Worm (Caenorhabditis elegans) whole organism, L4 larva: ENCODE results near the gene lab-2.
A peak's percentile ranks its signal among the peaks of the same experiment; 100 is the strongest.

ENCODE experiments used
- F37D6.2 ChIP-seq: sonication (generic microtip); optimal IDR thresholded peaks from 2 replicates; lab custom pipeline; 2016; ENCODE audit warnings: mild to moderate bottlenecking, missing genetic modification characterization, missing compliant biosample characterization
- F49E8.2 ChIP-seq: sonication (generic microtip); optimal IDR thresholded peaks from 2 replicates; lab custom pipeline; 2016; ENCODE audit warnings: missing compliant biosample characterization, mild to moderate bottlenecking, missing genetic modification characterization, borderline replicate concordance
- T20F7.1 ChIP-seq: fragments of 200-800 bp; sonication (Bioruptor generic); optimal IDR thresholded peaks from 2 replicates; lab custom pipeline; 2018; ENCODE audit warnings: mild to moderate bottlenecking, missing genetic modification characterization, missing compliant biosample characterization
- Y75B8A.6 ChIP-seq: fragments of 200-800 bp; sonication (Bioruptor generic); IDR thresholded peaks from 2 replicates; pipeline ENCODE4 v1.3.6; 2022; ENCODE audit warnings: missing genetic modification reagents, missing genetic modification characterization, missing compliant biosample characterization
- ceh-20 ChIP-seq: fragments of 200-800 bp; sonication (Bioruptor generic); IDR thresholded peaks from 2 replicates; pipeline ENCODE4 v1.3.6; 2022; ENCODE audit warnings: missing genetic modification reagents, missing genetic modification characterization, missing compliant biosample characterization
- ceh-32 ChIP-seq: sonication (generic microtip); optimal IDR thresholded peaks from 2 replicates; lab custom pipeline; 2016; ENCODE audit warnings: mild to moderate bottlenecking, missing genetic modification characterization, missing compliant biosample characterization; ENCODE audit not compliant: poor library complexity
- ces-1 ChIP-seq: fragments of 150-350 bp; sonication (generic microtip); optimal IDR thresholded peaks from 4 replicates; lab custom pipeline; 2014; ENCODE audit warnings: missing biosample characterization, missing genetic modification reagents, missing genetic modification characterization
- cey-2 ChIP-seq: sonication (generic microtip); optimal IDR thresholded peaks from 3 replicates; lab custom pipeline; 2017; ENCODE audit warnings: missing genetic modification characterization, mild to moderate bottlenecking, missing compliant biosample characterization, antibody characterized with exemption, borderline replicate concordance; ENCODE audit not compliant: insufficient read depth
- daf-16 ChIP-seq, 3 experiments: sonication (generic microtip); optimal IDR thresholded peaks; 2 replicates each; lab custom pipeline; 2016 to 2017; ENCODE audit warnings: missing genetic modification characterization in 3 of 3, missing genetic modification reagents in 3 of 3, mild to moderate bottlenecking in 2 of 3, missing compliant biosample characterization in 2 of 3, missing biosample characterization in 1 of 3, moderate library complexity in 1 of 3
- daf-19 ChIP-seq: fragments of 200-800 bp; sonication (Bioruptor generic); conservative IDR thresholded peaks from 2 replicates; pipeline ENCODE4 v1.3.6; 2022; ENCODE audit warnings: missing genetic modification characterization, missing compliant biosample characterization
- dmd-6 ChIP-seq: fragments of 200-800 bp; sonication (Bioruptor generic); IDR thresholded peaks from 2 replicates; pipeline ENCODE4 v1.3.6; 2022; ENCODE audit warnings: missing genetic modification reagents, missing genetic modification characterization, missing compliant biosample characterization
- dmd-8 ChIP-seq: fragments of 200-800 bp; sonication (Bioruptor generic); IDR thresholded peaks from 2 replicates; pipeline ENCODE4 v1.3.6; 2022; ENCODE audit warnings: missing genetic modification characterization, missing compliant biosample characterization
- dpl-1 ChIP-seq: fragments of 150-350 bp; optimal IDR thresholded peaks from 2 replicates; lab custom pipeline; 2014; ENCODE audit warnings: missing biosample characterization, missing genetic modification reagents, missing genetic modification characterization
- dve-1 ChIP-seq: sonication (generic microtip); optimal IDR thresholded peaks from 2 replicates; lab custom pipeline; 2017; ENCODE audit warnings: antibody characterized with exemption, mild to moderate bottlenecking, missing genetic modification characterization, missing compliant biosample characterization; ENCODE audit not compliant: insufficient read depth
- gei-8 ChIP-seq: fragments of 200-800 bp; sonication (Bioruptor generic); optimal IDR thresholded peaks from 2 replicates; lab custom pipeline; 2018; ENCODE audit warnings: mild to moderate bottlenecking, missing genetic modification characterization, missing compliant biosample characterization
- hlh-30 ChIP-seq: sonication (generic microtip); optimal IDR thresholded peaks from 2 replicates; lab custom pipeline; 2017; ENCODE audit warnings: antibody characterized with exemption, mild to moderate bottlenecking, missing genetic modification characterization, missing compliant biosample characterization; ENCODE audit not compliant: insufficient read depth
- hmg-1.1 ChIP-seq: fragments of 200-800 bp; sonication (Bioruptor generic); IDR thresholded peaks from 2 replicates; pipeline ENCODE4 v1.3.6; 2022; ENCODE audit warnings: missing genetic modification reagents, missing genetic modification characterization, missing compliant biosample characterization
- lin-13 ChIP-seq: fragments of 150-350 bp; optimal IDR thresholded peaks from 2 replicates; lab custom pipeline; 2014; ENCODE audit warnings: missing biosample characterization, missing genetic modification reagents, missing genetic modification characterization
- lin-29 ChIP-seq: fragments of 200-800 bp; sonication (Bioruptor generic); IDR thresholded peaks from 2 replicates; pipeline ENCODE4 v1.3.6; 2022; ENCODE audit warnings: missing genetic modification reagents, missing genetic modification characterization, missing compliant biosample characterization
- lin-38 ChIP-seq: fragments of 200-800 bp; sonication (Bioruptor generic); IDR thresholded peaks from 2 replicates; pipeline ENCODE4 v1.3.6; 2022; ENCODE audit warnings: missing genetic modification reagents, missing genetic modification characterization, missing compliant biosample characterization
- lsy-2 ChIP-seq, 2 experiments: fragments of 150-350 bp in 1 of 2; sonication (generic microtip) in 1 of 2; optimal IDR thresholded peaks; 2 replicates each; lab custom pipeline; 2014 to 2017; ENCODE audit warnings: missing biosample characterization in 2 of 2, missing genetic modification characterization in 2 of 2
- madf-9 ChIP-seq: fragments of 200-800 bp; sonication (Bioruptor generic); conservative IDR thresholded peaks from 2 replicates; pipeline ENCODE4 v1.3.6; 2022; ENCODE audit warnings: missing genetic modification reagents, missing genetic modification characterization, missing compliant biosample characterization
- mdt-29 ChIP-seq: fragments of 200-800 bp; sonication (Bioruptor generic); IDR thresholded peaks from 2 replicates; pipeline ENCODE4 v1.3.6; 2022; ENCODE audit warnings: missing genetic modification reagents, missing genetic modification characterization, missing compliant biosample characterization
- mep-1 ChIP-seq: fragments of 150-350 bp; sonication (generic microtip); optimal IDR thresholded peaks from 3 replicates; lab custom pipeline; 2014; ENCODE audit warnings: missing biosample characterization, missing genetic modification characterization
- mes-2 ChIP-seq: sonication (generic microtip); optimal IDR thresholded peaks from 2 replicates; lab custom pipeline; 2016; ENCODE audit warnings: missing genotype, mild to moderate bottlenecking, missing genetic modification characterization, missing compliant biosample characterization; ENCODE audit not compliant: poor library complexity, severe bottlenecking
- mxl-2 ChIP-seq: fragments of 200-800 bp; sonication (Bioruptor generic); conservative IDR thresholded peaks from 2 replicates; pipeline ENCODE4 v1.3.6; 2022; ENCODE audit warnings: missing genetic modification reagents, missing genetic modification characterization, missing compliant biosample characterization
- nhr-111 ChIP-seq: fragments of 200-800 bp; sonication (Bioruptor generic); optimal IDR thresholded peaks from 2 replicates; lab custom pipeline; 2018; ENCODE audit warnings: mild to moderate bottlenecking, missing genetic modification characterization, missing compliant biosample characterization
- nhr-25 ChIP-seq: sonication (generic microtip); optimal IDR thresholded peaks from 2 replicates; lab custom pipeline; 2017; ENCODE audit warnings: missing genetic modification characterization, mild to moderate bottlenecking, missing compliant biosample characterization, antibody characterized with exemption, moderate library complexity, borderline replicate concordance; ENCODE audit not compliant: insufficient read depth
- nhr-28 ChIP-seq: fragments of 150-350 bp; optimal IDR thresholded peaks from 2 replicates; lab custom pipeline; 2014; ENCODE audit warnings: missing biosample characterization, missing genetic modification characterization
- nhr-6 ChIP-seq: fragments of 150-350 bp; optimal IDR thresholded peaks from 2 replicates; lab custom pipeline; 2014; ENCODE audit warnings: missing biosample characterization, missing genetic modification characterization
- nhr-77 ChIP-seq: fragments of 150-350 bp; optimal IDR thresholded peaks from 2 replicates; lab custom pipeline; 2014; ENCODE audit warnings: missing biosample characterization, missing genetic modification characterization
- pqm-1 ChIP-seq: sonication (generic microtip); optimal IDR thresholded peaks from 2 replicates; lab custom pipeline; 2017; ENCODE audit warnings: missing biosample characterization, missing genetic modification characterization
- sdz-12 ChIP-seq: fragments of 200-800 bp; sonication (Bioruptor generic); optimal IDR thresholded peaks from 2 replicates; lab custom pipeline; 2018; ENCODE audit warnings: mild to moderate bottlenecking, missing genetic modification characterization, missing compliant biosample characterization
- snpc-1.2 ChIP-seq: fragments of 200-800 bp; sonication (Bioruptor generic); IDR thresholded peaks from 2 replicates; pipeline ENCODE4 v1.3.6; 2022; ENCODE audit warnings: missing genetic modification reagents, missing genetic modification characterization, missing compliant biosample characterization
- spr-1 ChIP-seq: sonication (generic microtip); optimal IDR thresholded peaks from 2 replicates; lab custom pipeline; 2016; ENCODE audit warnings: mild to moderate bottlenecking, missing genetic modification characterization, missing compliant biosample characterization
- spr-3 ChIP-seq: fragments of 200-800 bp; sonication (Bioruptor generic); optimal IDR thresholded peaks from 2 replicates; lab custom pipeline; 2018; ENCODE audit warnings: mild to moderate bottlenecking, missing genetic modification characterization, missing compliant biosample characterization
- unc-130 ChIP-seq: sonication (generic microtip); optimal IDR thresholded peaks from 2 replicates; lab custom pipeline; 2016; ENCODE audit warnings: missing genetic modification reagents, missing genetic modification characterization, missing compliant biosample characterization
- unc-62 ChIP-seq, 3 experiments: fragments of 150-350 bp in 1 of 3; sonication (generic microtip); optimal IDR thresholded peaks in 2 of 3; peaks in 1 of 3; 1 replicate in 1 of 3; 2 replicates in 2 of 3; lab custom pipeline; 2014 to 2017; ENCODE audit warnings: missing biosample characterization in 3 of 3, missing genetic modification characterization in 3 of 3, missing genetic modification reagents in 3 of 3, missing genotype in 1 of 3
- zag-1 ChIP-seq: fragments of 150-350 bp; optimal IDR thresholded peaks from 2 replicates; lab custom pipeline; 2014; ENCODE audit warnings: missing biosample characterization, missing genetic modification characterization
- zfp-2 ChIP-seq: sonication (generic microtip); optimal IDR thresholded peaks from 2 replicates; lab custom pipeline; 2016; ENCODE audit warnings: mild to moderate bottlenecking, missing genetic modification characterization, missing compliant biosample characterization
- zfp-3 ChIP-seq: fragments of 200-800 bp; sonication (Bioruptor generic); conservative IDR thresholded peaks from 2 replicates; pipeline ENCODE4 v1.3.6; 2022; ENCODE audit warnings: missing genetic modification reagents, missing genetic modification characterization, missing compliant biosample characterization
- zip-11 ChIP-seq: fragments of 200-800 bp; sonication (Bioruptor generic); IDR thresholded peaks from 2 replicates; pipeline ENCODE4 v1.3.6; 2022; ENCODE audit warnings: missing genetic modification characterization, missing compliant biosample characterization
- zip-2 ChIP-seq: fragments of 150-350 bp; optimal IDR thresholded peaks from 2 replicates; lab custom pipeline; 2014; ENCODE audit warnings: missing biosample characterization, missing genetic modification characterization
- ztf-11 ChIP-seq: fragments of 150-350 bp; optimal IDR thresholded peaks from 2 replicates; lab custom pipeline; 2014; ENCODE audit warnings: missing biosample characterization, missing genetic modification characterization

Gene lab-2

DNA sequence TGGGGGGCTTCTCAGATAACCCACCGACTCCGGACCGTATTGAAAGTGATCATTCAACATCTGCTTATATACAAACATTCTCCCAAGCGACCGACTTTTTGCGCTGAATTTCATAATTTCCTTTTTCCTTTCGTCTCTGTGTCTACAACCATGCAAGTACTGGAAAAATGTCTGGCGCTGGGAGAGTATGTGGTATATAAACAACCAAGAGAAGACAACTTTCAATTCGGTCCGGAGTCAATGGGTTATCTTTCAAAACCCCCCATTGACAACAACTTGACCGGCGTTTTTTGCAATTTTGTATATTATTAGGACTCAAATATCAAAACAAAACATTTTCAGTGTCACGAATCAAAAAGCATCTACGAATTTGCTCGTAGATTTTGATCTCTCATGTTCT lies 50.9 kb downstream of the lab-2 start (continued):
- TF ChIP-seq zfp-3 (peak; percentile 57; the same call in 1 of the 2 replicates), zfp-2 (tag; lab: Kevin White, UChicago) (peak; percentile 14), ceh-20 (0 out of 2 replicates have a peak, but pooled peaks have one; percentile 31), ces-1 (no peak), lin-13 (peak; percentile 56), cey-2 (tag; lab: Kevin White, UChicago) (no peak), F49E8.2 (no peak), F37D6.2 (tag; lab: Kevin White, UChicago) (peak; percentile 38), unc-130 (no peak), zip-2 (tag; lab: Kevin White, UChicago) (peak; percentile 89), spr-1 (peak; percentile 20), T20F7.1 (GFP tag; lab: Kevin White, UChicago) (peak; percentile 87), sdz-12 (peak; percentile 74), Y75B8A.6 (GFP tag; lab: Robert Waterston, UW) (no peak; the same call in 1 of the 2 replicates), dmd-6 (GFP tag; lab: Robert Waterston, UW) (peak; percentile 80), zag-1 (tag; lab: Kevin White, UChicago) (no peak), ceh-32 (tag; lab: Kevin White, UChicago) (no peak), zip-11 (GFP tag; lab: Robert Waterston, UW) (no peak), madf-9 (GFP tag; lab: Robert Waterston, UW) (peak; percentile 73), nhr-25 (no peak), spr-3 (GFP tag; lab: Kevin White, UChicago) (peak; percentile 28), snpc-1.2 (GFP tag; lab: Robert Waterston, UW) (0 out of 2 replicates have a peak, but pooled peaks have one; percentile 30), ztf-11 (tag; lab: Kevin White, UChicago) (no peak), gei-8 (GFP tag; lab: Kevin White, UChicago) (peak; percentile 37), dmd-8 (GFP tag; lab: Robert Waterston, UW) (no peak)

DNA sequence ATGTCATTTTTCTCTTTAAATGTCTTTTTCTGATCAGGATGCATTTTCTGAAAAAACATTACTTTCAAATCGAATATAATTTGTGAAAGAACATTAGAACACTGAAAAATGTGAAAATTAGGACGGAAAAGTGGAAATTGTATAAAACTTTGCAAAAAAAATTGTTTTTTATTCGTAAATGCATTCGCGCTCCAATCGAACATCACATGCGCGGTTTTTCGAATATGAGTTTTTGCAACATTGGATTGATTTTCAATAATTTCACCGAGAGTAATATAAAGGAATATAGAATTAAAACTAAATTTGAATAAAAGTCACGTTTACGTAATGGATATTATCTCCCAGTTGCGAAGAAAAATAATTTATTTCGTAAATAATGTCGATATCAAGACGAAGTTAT lies 52.2 kb downstream of the lab-2 start, which contains the start of the genes spot-1 and B0361.11:
Gene spot-1 (minus strand): TSS at position 47 of the 400 bp plus-strand sequence.
Gene B0361.11 (plus strand): TSS at position 372 of the 400 bp plus-strand sequence.
- peak; percentile 56 for TF ChIP-seq T20F7.1 (GFP tag; lab: Kevin White, UChicago)
- TF ChIP-seq daf-19 (GFP tag; lab: Robert Waterston, UW): no peak
- peak; percentile 63 for TF ChIP-seq mes-2 (tag; lab: Kevin White, UChicago)
- TF ChIP-seq nhr-77 (tag; lab: Kevin White, UChicago): peak; percentile 23
- no peak for TF ChIP-seq mdt-29 (GFP tag; lab: Robert Waterston, UW)
- TF ChIP-seq dve-1 (tag; lab: Kevin White, UChicago): peak; percentile 52
- peak in 1 of 2 experiments; percentile 78 for TF ChIP-seq lsy-2 (tag; optimal IDR thresholded peaks at IDR 0.05; lab: Kevin White, UChicago)
- 0 out of 2 replicates have a peak, but pooled peaks have one; percentile 9 for TF ChIP-seq hmg-1.1 (GFP tag; lab: Robert Waterston, UW)
- TF ChIP-seq mep-1 (tag; lab: Kevin White, UChicago): peak; percentile 33
- TF ChIP-seq unc-62 (GFP tag; optimal IDR thresholded peaks at IDR 0.05 in 1 of 2; lab: Kevin White, UChicago): peak in 1 of 2 experiments; percentile 30
- no peak for TF ChIP-seq unc-62 (tag; optimal IDR thresholded peaks at IDR 0.05; lab: Kevin White, UChicago)
- peak; percentile 78 for TF ChIP-seq hlh-30 (tag; lab: Kevin White, UChicago)
- TF ChIP-seq pqm-1 (tag; lab: Kevin White, UChicago): no peak
- peak; percentile 96 for TF ChIP-seq dpl-1 (GFP tag; lab: Kevin White, UChicago)
- peak; percentile 3 for TF ChIP-seq zip-2 (tag; lab: Kevin White, UChicago)
- no peak for TF ChIP-seq daf-16 (GFP tag; optimal IDR thresholded peaks at IDR 0.05; lab: Kevin White, UChicago)
- peak; percentile 28 for TF ChIP-seq daf-16 (tag; optimal IDR thresholded peaks at IDR 0.05; lab: Kevin White, UChicago)
- TF ChIP-seq lin-38: peak; percentile 93
- no peak for TF ChIP-seq lin-29
- TF ChIP-seq nhr-28 (tag; lab: Kevin White, UChicago): peak; percentile 20
- TF ChIP-seq nhr-6 (tag; lab: Kevin White, UChicago): peak; percentile 81
- TF ChIP-seq madf-9 (GFP tag; lab: Robert Waterston, UW): no peak
- TF ChIP-seq mxl-2 (GFP tag; lab: Robert Waterston, UW): no peak
- TF ChIP-seq nhr-111 (GFP tag; lab: Kevin White, UChicago): no peak
